Worm (Caenorhabditis elegans): ENCODE data around the gene cap-2.

- TF ChIP-seq lir-1 (GFP tag; conservative IDR thresholded peaks at IDR 0.05) (no peak), ztf-22 (GFP tag; optimal IDR thresholded peaks at IDR 0.05) (no peak), snpc-4 (GFP tag; optimal IDR thresholded peaks at IDR 0.05) (no peak), snpc-4 (tag; optimal IDR thresholded peaks at IDR 0.05) (no peak), pha-4 (tag; optimal IDR thresholded peaks at IDR 0.05) (no peak), zfh-2 (GFP tag; conservative IDR thresholded peaks at IDR 0.05) (no peak), F57C9.4 (tag; optimal IDR thresholded peaks at IDR 0.05) (no peak), lsl-1 (GFP tag; optimal IDR thresholded peaks at IDR 0.05) (no peak), gei-17 (GFP tag; optimal IDR thresholded peaks at IDR 0.05) (no peak), unc-62 (GFP tag; optimal IDR thresholded peaks at IDR 0.05) (no peak), ZK185.1 (tag; optimal IDR thresholded peaks at IDR 0.05; ENCODE audit: poor library complexity, severe bottlenecking) (no peak), nfya-1 (tag; optimal IDR thresholded peaks at IDR 0.05; ENCODE audit: borderline replicate concordance, insufficient read depth) (no peak), ztf-3 (GFP tag; optimal IDR thresholded peaks at IDR 0.05) (no peak), dpl-1 (GFP tag; optimal IDR thresholded peaks at IDR 0.05) (no peak), lin-35 (GFP tag; optimal IDR thresholded peaks at IDR 0.05) (no peak)
Measured at ce11 chrII:10917174-10917573, 48.2 kb downstream of the cap-2 start, which contains the start of gene F44F4.10.

Measured in whole organism, young adult.